Fruit fly (Drosophila melanogaster): ENCODE results near the gene Smn.

Smn gene

DNA sequence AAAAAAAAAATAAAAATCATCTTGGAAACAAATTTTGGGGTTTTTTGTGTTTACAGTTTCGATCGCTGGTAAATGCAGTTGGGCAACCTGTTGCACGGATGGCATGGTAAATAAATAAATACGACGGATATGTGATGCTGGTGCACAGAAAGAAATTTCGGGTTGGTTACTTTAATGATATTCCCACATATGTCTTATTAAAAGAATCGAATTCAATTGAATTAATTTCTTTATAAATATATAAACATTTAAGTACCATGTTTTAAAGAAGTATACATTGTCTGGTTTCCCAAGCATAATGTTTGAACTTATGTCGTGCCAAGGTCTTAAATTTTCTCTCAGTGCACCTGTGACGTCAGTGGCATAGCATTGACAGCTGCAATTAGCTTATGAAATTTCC, 13.9 kb downstream of the Smn start (continued):
- no peak for TF ChIP-seq CG14965 (GFP tag; optimal IDR thresholded peaks at IDR 0.05; ENCODE audit: borderline replicate concordance)
- no peak for TF ChIP-seq gro (GFP tag; optimal IDR thresholded peaks at IDR 0.05)
- TF ChIP-seq CG3847 (GFP tag; IDR thresholded peaks at IDR 0.05), result no peak
- TF ChIP-seq Hmx (GFP tag; optimal IDR thresholded peaks at IDR 0.05), result no peak
- TF ChIP-seq Dfd (GFP tag; optimal IDR thresholded peaks at IDR 0.05), result no peak
- TF ChIP-seq CG4707 (GFP tag; optimal IDR thresholded peaks at IDR 0.05), result peak; percentile 34
- no peak for TF ChIP-seq CG3163 (GFP tag; optimal IDR thresholded peaks at IDR 0.05)
- 0 out of 2 replicates have a peak, but pooled peaks have one; percentile 22 for TF ChIP-seq ap (GFP tag; IDR thresholded peaks at IDR 0.05)
- TF ChIP-seq pnt (GFP tag; optimal IDR thresholded peaks at IDR 0.05), result no peak
- peak; percentile 73 for TF ChIP-seq dmrt11E (tag; optimal IDR thresholded peaks at IDR 0.05)
- no peak for TF ChIP-seq sd (tag; optimal IDR thresholded peaks at IDR 0.05)
- TF ChIP-seq CG13287 (GFP tag; IDR thresholded peaks at IDR 0.05; ENCODE audit: partially characterized antibody), result no peak
- peak; percentile 75 for TF ChIP-seq CG31441 (GFP tag; IDR thresholded peaks at IDR 0.05)
- TF ChIP-seq zfh2 (GFP tag; optimal IDR thresholded peaks at IDR 0.05), result no peak
- peak; percentile 64 for TF ChIP-seq zfh1 (GFP tag; IDR thresholded peaks at IDR 0.05)
- no peak for TF ChIP-seq h (optimal IDR thresholded peaks at IDR 0.05)
- TF ChIP-seq CHES-1-like (GFP tag; optimal IDR thresholded peaks at IDR 0.05), result no peak
- peak; percentile 77 for TF ChIP-seq CG18262 (tag; optimal IDR thresholded peaks at IDR 0.05)
- peak; percentile 12 for TF ChIP-seq Fer2 (tag; optimal IDR thresholded peaks at IDR 0.05)
- TF ChIP-seq CG10267 (tag; optimal IDR thresholded peaks at IDR 0.05), result peak; percentile 67
- no peak for TF ChIP-seq Gug (GFP tag; IDR thresholded peaks at IDR 0.05)
- TF ChIP-seq NC2β (GFP tag; optimal IDR thresholded peaks at IDR 0.05), result no peak
- no peak for TF ChIP-seq maf-S (GFP tag; optimal IDR thresholded peaks at IDR 0.05)
- no peak for TF ChIP-seq Atf3 (GFP tag; optimal IDR thresholded peaks at IDR 0.05)
- no peak for TF ChIP-seq prd (optimal IDR thresholded peaks at IDR 0.05)
- peak; percentile 73; the same call in 2 of the 3 replicates for TF ChIP-seq prd (GFP tag; IDR thresholded peaks at IDR 0.05)
- peak; percentile 60 for TF ChIP-seq zf30C (GFP tag; optimal IDR thresholded peaks at IDR 0.05)
- TF ChIP-seq CG17361 (GFP tag; IDR thresholded peaks at IDR 0.05), result peak; percentile 73
- TF ChIP-seq CG17568 (GFP tag; optimal IDR thresholded peaks at IDR 0.05), result peak; percentile 12
- TF ChIP-seq CG9932 (GFP tag; IDR thresholded peaks at IDR 0.05), result no peak
- TF ChIP-seq CG6175 (GFP tag; IDR thresholded peaks at IDR 0.05), result no peak
- TF ChIP-seq pho (GFP tag; optimal IDR thresholded peaks at IDR 0.05), result no peak
- TF ChIP-seq wor (GFP tag; IDR thresholded peaks at IDR 0.05), result peak; percentile 39; the same call in 1 of the 2 replicates
- TF ChIP-seq CG15514 (GFP tag; optimal IDR thresholded peaks at IDR 0.05), result no peak
- no peak for TF ChIP-seq cg (GFP tag; optimal IDR thresholded peaks at IDR 0.05)
- TF ChIP-seq Hr39 (optimal IDR thresholded peaks at IDR 0.05), result no peak
- TF ChIP-seq CG17612 (GFP tag; IDR thresholded peaks at IDR 0.05), result no peak
- no peak for TF ChIP-seq shn (GFP tag; optimal IDR thresholded peaks at IDR 0.05)
- TF ChIP-seq CG4424 (GFP tag; optimal IDR thresholded peaks at IDR 0.05), result peak; percentile 65
- no peak for TF ChIP-seq bigmax (GFP tag; optimal IDR thresholded peaks at IDR 0.05)
- TF ChIP-seq sima (GFP tag; optimal IDR thresholded peaks at IDR 0.05), result no peak
- no peak for TF ChIP-seq CG11456 (GFP tag; IDR thresholded peaks at IDR 0.05)
- 0 out of 3 replicates have a peak, but pooled peaks have one; percentile 58 for TF ChIP-seq ken (GFP tag; IDR thresholded peaks at IDR 0.05)
- TF ChIP-seq CG17802 (tag; optimal IDR thresholded peaks at IDR 0.05), result no peak
- TF ChIP-seq CG4617 (GFP tag; optimal IDR thresholded peaks at IDR 0.05; ENCODE audit: borderline replicate concordance), result no peak
- TF ChIP-seq sens (GFP tag), result peak; percentile 65
- peak; percentile 15 for TF ChIP-seq CG3281 (GFP tag; optimal IDR thresholded peaks at IDR 0.05)
- TF ChIP-seq Dip3 (GFP tag; optimal IDR thresholded peaks at IDR 0.05), result no peak
- TF ChIP-seq CG6683 (GFP tag; optimal IDR thresholded peaks at IDR 0.05), result no peak
- no peak for TF ChIP-seq CG3838 (GFP tag; optimal IDR thresholded peaks at IDR 0.05)
- TF ChIP-seq CG14441 (GFP tag; IDR thresholded peaks at IDR 0.05), result 0 out of 2 replicates have a peak, but pooled peaks have one; percentile 52
- no peak for TF ChIP-seq CG1792 (GFP tag; optimal IDR thresholded peaks at IDR 0.05)
- TF ChIP-seq Aef1 (GFP tag; IDR thresholded peaks at IDR 0.05), result no peak

Data from whole organism, embryonic.